Worm (Caenorhabditis elegans): Measurements from ENCODE around the gene T22B7.3.

- TF ChIP-seq nhr-12 (tag; optimal IDR thresholded peaks at IDR 0.05): no peak
- TF ChIP-seq sea-2 (GFP tag; optimal IDR thresholded peaks at IDR 0.05): no peak
- peak; percentile 80 for TF ChIP-seq jun-1 (tag; optimal IDR thresholded peaks at IDR 0.05)
- TF ChIP-seq nhr-237 (tag; optimal IDR thresholded peaks at IDR 0.05): no peak
- no peak for TF ChIP-seq ama-1 (optimal IDR thresholded peaks at IDR 0.05)
- no peak for TF ChIP-seq nhr-77 (tag; optimal IDR thresholded peaks at IDR 0.05)
- peak; percentile 13 for TF ChIP-seq nfya-1 (tag; optimal IDR thresholded peaks at IDR 0.05; ENCODE audit: insufficient read depth)
Observed at ce11 chrX:5696197-5696596, 49.0 kb downstream of the T22B7.3 start.

All from whole organism, L3 larva.